Fruit fly (Drosophila melanogaster): ENCODE data around the gene CG32444.

Gene CG32444

dm6 chr3L:21598337-21598736, 38.4 kb upstream of the CG32444 start (continued):
- TF ChIP-seq CG2120 (GFP tag; optimal IDR thresholded peaks at IDR 0.05) = no peak
- peak; percentile 96 for TF ChIP-seq Nf-YB (GFP tag; optimal IDR thresholded peaks at IDR 0.05)
- TF ChIP-seq sc (optimal IDR thresholded peaks at IDR 0.05) = no peak
- no peak for TF ChIP-seq sc (GFP tag; optimal IDR thresholded peaks at IDR 0.05)
- TF ChIP-seq hbn (GFP tag; IDR thresholded peaks at IDR 0.05; ENCODE audit: partially characterized antibody) = peak; percentile 27; the same call in 1 of the 2 replicates
- no peak for TF ChIP-seq bab2 (GFP tag; optimal IDR thresholded peaks at IDR 0.05)
- no peak for TF ChIP-seq salm (tag; optimal IDR thresholded peaks at IDR 0.05)
- no peak for TF ChIP-seq eyg (GFP tag; optimal IDR thresholded peaks at IDR 0.05)
- TF ChIP-seq Adf1 (GFP tag; IDR thresholded peaks at IDR 0.05) = peak; percentile 86
- no peak for TF ChIP-seq CG17359 (tag; optimal IDR thresholded peaks at IDR 0.05)
- peak; percentile 55; the same call in 1 of the 3 replicates for TF ChIP-seq CG34224 (GFP tag; IDR thresholded peaks at IDR 0.05; ENCODE audit: partially characterized antibody)
- no peak for TF ChIP-seq CG18764 (GFP tag; optimal IDR thresholded peaks at IDR 0.05)
- no peak for TF ChIP-seq Hmx (GFP tag; optimal IDR thresholded peaks at IDR 0.05)
- no peak for TF ChIP-seq dan (GFP tag; IDR thresholded peaks at IDR 0.05)
- TF ChIP-seq vvl (GFP tag; IDR thresholded peaks at IDR 0.05) = no peak
- TF ChIP-seq cg (GFP tag; optimal IDR thresholded peaks at IDR 0.05) = peak; percentile 92
- TF ChIP-seq CG1792 (GFP tag; optimal IDR thresholded peaks at IDR 0.05) = no peak
- no peak for TF ChIP-seq CG15514 (GFP tag; optimal IDR thresholded peaks at IDR 0.05)
- TF ChIP-seq Dll (GFP tag; IDR thresholded peaks at IDR 0.05; ENCODE audit: partially characterized antibody) = 0 out of 4 replicates have a peak, but pooled peaks have one; percentile 33
- 0 out of 2 replicates have a peak, but pooled peaks have one; percentile 5 for TF ChIP-seq Nf-YA (GFP tag; IDR thresholded peaks at IDR 0.05)
- no peak for TF ChIP-seq CG7556 (GFP tag; optimal IDR thresholded peaks at IDR 0.05)
- no peak for TF ChIP-seq CG8478 (optimal IDR thresholded peaks at IDR 0.05)
- TF ChIP-seq CG2199 (GFP tag; IDR thresholded peaks at IDR 0.05) = 0 out of 3 replicates have a peak, but pooled peaks have one; percentile 28
- no peak for TF ChIP-seq scrt (GFP tag; optimal IDR thresholded peaks at IDR 0.05)
- no peak for TF ChIP-seq CG7963 (GFP tag; IDR thresholded peaks at IDR 0.05; ENCODE audit: partially characterized antibody)
- no peak for TF ChIP-seq CG1832 (GFP tag; optimal IDR thresholded peaks at IDR 0.05)
- no peak for TF ChIP-seq CG30020 (tag; optimal IDR thresholded peaks at IDR 0.05)
- no peak for TF ChIP-seq slou (GFP tag; optimal IDR thresholded peaks at IDR 0.05)
- no peak for TF ChIP-seq CG10267 (tag; optimal IDR thresholded peaks at IDR 0.05)
- no peak for TF ChIP-seq CG12942 (GFP tag; optimal IDR thresholded peaks at IDR 0.05)
- TF ChIP-seq chinmo (GFP tag; IDR thresholded peaks at IDR 0.05; ENCODE audit: partially characterized antibody) = 0 out of 4 replicates have a peak, but pooled peaks have one; percentile 45
- TF ChIP-seq sug (tag; optimal IDR thresholded peaks at IDR 0.05) = no peak
- no peak for TF ChIP-seq Scr (GFP tag; IDR thresholded peaks at IDR 0.05; ENCODE audit: partially characterized antibody)
- 0 out of 3 replicates have a peak, but pooled peaks have one; percentile 6 for TF ChIP-seq z (GFP tag; IDR thresholded peaks at IDR 0.05)
- no peak for TF ChIP-seq schlank (tag; optimal IDR thresholded peaks at IDR 0.05)
- peak; percentile 97 for TF ChIP-seq Nf-YC (tag; optimal IDR thresholded peaks at IDR 0.05)
- TF ChIP-seq Fer1 (GFP tag; optimal IDR thresholded peaks at IDR 0.05) = no peak
- TF ChIP-seq abd-A (tag; optimal IDR thresholded peaks at IDR 0.05) = no peak
- TF ChIP-seq CG15479 (GFP tag; optimal IDR thresholded peaks at IDR 0.05) = no peak
- TF ChIP-seq Deaf1 (tag; optimal IDR thresholded peaks at IDR 0.05) = peak; percentile 92
- no peak for TF ChIP-seq HmgD (GFP tag; optimal IDR thresholded peaks at IDR 0.05)
- no peak for TF ChIP-seq CG8388 (GFP tag; optimal IDR thresholded peaks at IDR 0.05)
- TF ChIP-seq CG6791 (GFP tag; IDR thresholded peaks at IDR 0.05; ENCODE audit: partially characterized antibody) = 0 out of 3 replicates have a peak, but pooled peaks have one; percentile 30
- 0 out of 3 replicates have a peak, but pooled peaks have one; percentile 15 for TF ChIP-seq row (GFP tag; IDR thresholded peaks at IDR 0.05)
- TF ChIP-seq E2f2 (GFP tag; IDR thresholded peaks at IDR 0.05) = no peak
- peak; percentile 28; the same call in 1 of the 2 replicates for TF ChIP-seq unc-4 (GFP tag; IDR thresholded peaks at IDR 0.05; ENCODE audit: partially characterized antibody)
- no peak for TF ChIP-seq Max (GFP tag; optimal IDR thresholded peaks at IDR 0.05)
- TF ChIP-seq CG33213 (GFP tag; optimal IDR thresholded peaks at IDR 0.05) = no peak
- no peak for TF ChIP-seq hb (GFP tag; IDR thresholded peaks at IDR 0.05; ENCODE audit: partially characterized antibody)
- no peak for TF ChIP-seq NC2α (GFP tag; optimal IDR thresholded peaks at IDR 0.05)
